Fruit fly (Drosophila melanogaster) whole organism, embryonic: Measurements from ENCODE around the gene DPCoAC.

ENCODE experiments used
- CG10267 ChIP-seq: fragments of 200-800 bp; sonication (Bioruptor generic); optimal IDR thresholded peaks from 2 replicates; lab custom pipeline; 2018; ENCODE audit warnings: missing biosample characterization, mild to moderate bottlenecking, missing genetic modification characterization, moderate library complexity
- CG10321 ChIP-seq: fragments of 200-800 bp; sonication (Bioruptor generic); IDR thresholded peaks from 2 replicates; pipeline ENCODE4 v1.3.6; 2022; ENCODE audit warnings: missing biosample characterization, missing genetic modification characterization
- CG12744 ChIP-seq: fragments of 200-800 bp; sonication (Bioruptor generic); optimal IDR thresholded peaks from 2 replicates; lab custom pipeline; 2016; ENCODE audit warnings: missing biosample characterization, missing genetic modification characterization
- CG13894 ChIP-seq: fragments of 200-800 bp; sonication (Bioruptor generic); optimal IDR thresholded peaks from 3 replicates; lab custom pipeline; 2018; ENCODE audit warnings: missing biosample characterization, mild to moderate bottlenecking, missing genetic modification characterization, moderate library complexity
- CG14050 ChIP-seq: fragments of 200-800 bp; sonication (Bioruptor generic); IDR thresholded peaks from 3 replicates; pipeline ENCODE4 v1.3.6; 2022; ENCODE audit warnings: missing biosample characterization, missing genetic modification characterization
- CG14441 ChIP-seq: fragments of 200-800 bp; sonication (Bioruptor generic); IDR thresholded peaks from 2 replicates; pipeline ENCODE4 v1.3.6; 2022; ENCODE audit warnings: missing biosample characterization, missing genetic modification characterization
- CG15269 ChIP-seq: fragments of 200-800 bp; sonication (Bioruptor generic); optimal IDR thresholded peaks from 2 replicates; lab custom pipeline; 2018; ENCODE audit warnings: missing biosample characterization, mild to moderate bottlenecking, missing genetic modification characterization, moderate library complexity
- CG16779 ChIP-seq: fragments of 200-800 bp; sonication (Bioruptor generic); IDR thresholded peaks from 2 replicates; pipeline ENCODE4 v1.3.6; 2022; ENCODE audit warnings: missing biosample characterization, missing genetic modification characterization
- CG16813 ChIP-seq: fragments of 200-800 bp; sonication (Bioruptor generic); IDR thresholded peaks from 3 replicates; pipeline ENCODE4 v1.3.6; 2022; ENCODE audit warnings: missing biosample characterization, missing genetic modification characterization; ENCODE audit not compliant: partially characterized antibody
- CG17359 ChIP-seq: fragments of 200-800 bp; sonication (Bioruptor generic); optimal IDR thresholded peaks from 3 replicates; lab custom pipeline; 2018; ENCODE audit warnings: missing biosample characterization, mild to moderate bottlenecking, missing genetic modification characterization, moderate library complexity
- CG17385 ChIP-seq: fragments of 200-800 bp; sonication (Bioruptor generic); optimal IDR thresholded peaks from 3 replicates; lab custom pipeline; 2018; ENCODE audit warnings: missing biosample characterization, mild to moderate bottlenecking, missing genetic modification characterization
- CG18262 ChIP-seq: fragments of 200-800 bp; optimal IDR thresholded peaks from 3 replicates; lab custom pipeline; 2019; ENCODE audit warnings: missing biosample characterization, mild to moderate bottlenecking, missing genetic modification characterization, moderate library complexity
- CG2889 ChIP-seq: fragments of 200-800 bp; sonication (Bioruptor generic); IDR thresholded peaks from 3 replicates; pipeline ENCODE4 v1.3.6; 2022; ENCODE audit warnings: missing biosample characterization, missing genetic modification characterization
- CG31224 ChIP-seq: fragments of 200-800 bp; sonication (Bioruptor generic); IDR thresholded peaks from 2 replicates; pipeline ENCODE4 v1.3.6; 2022; ENCODE audit warnings: missing biosample characterization, missing genetic modification characterization
- CG34376 ChIP-seq: fragments of 200-800 bp; sonication (Bioruptor generic); optimal IDR thresholded peaks from 2 replicates; lab custom pipeline; 2018; ENCODE audit warnings: missing biosample characterization, mild to moderate bottlenecking, missing genetic modification characterization
- CG3726 ChIP-seq: fragments of 200-800 bp; sonication (Bioruptor generic); IDR thresholded peaks from 3 replicates; pipeline ENCODE4, ENCODE4 v1.3.6; 2022; ENCODE audit warnings: missing biosample characterization, missing genetic modification characterization
- CG42726 ChIP-seq: fragments of 200-800 bp; sonication (Bioruptor generic); IDR thresholded peaks from 2 replicates; pipeline ENCODE4 v1.3.6; 2022; ENCODE audit warnings: missing biosample characterization, missing genetic modification characterization; ENCODE audit not compliant: partially characterized antibody
- CG4360 ChIP-seq: fragments of 200-800 bp; sonication (Bioruptor generic); IDR thresholded peaks from 2 replicates; pipeline ENCODE4 v1.3.6; 2022; ENCODE audit warnings: missing biosample characterization, missing genetic modification characterization
- CG4854 ChIP-seq: fragments of 200-800 bp; sonication (Bioruptor generic); optimal IDR thresholded peaks from 2 replicates; lab custom pipeline; 2016; ENCODE audit warnings: missing biosample characterization, missing genetic modification characterization, inconsistent platforms
- CG7963 ChIP-seq: fragments of 200-800 bp; sonication (Bioruptor generic); IDR thresholded peaks from 3 replicates; pipeline ENCODE4 v1.3.6; 2022; ENCODE audit warnings: missing biosample characterization, missing genetic modification characterization; ENCODE audit not compliant: partially characterized antibody
- CG8089 ChIP-seq: fragments of 200-800 bp; sonication (Bioruptor generic); optimal IDR thresholded peaks from 3 replicates; lab custom pipeline; 2016; ENCODE audit warnings: missing biosample characterization, missing genetic modification characterization
- CG8388 ChIP-seq: fragments of 200-800 bp; sonication (Bioruptor generic); optimal IDR thresholded peaks from 2 replicates; lab custom pipeline; 2019; ENCODE audit warnings: missing biosample characterization, mild to moderate bottlenecking, missing genetic modification characterization, moderate library complexity
- CG8478 ChIP-seq: fragments of >200 bp; optimal IDR thresholded peaks from 2 replicates; lab custom pipeline; 2018
- CG8924 ChIP-seq: fragments of 200-800 bp; optimal IDR thresholded peaks from 3 replicates; lab custom pipeline; 2019; ENCODE audit warnings: missing biosample characterization, mild to moderate bottlenecking, missing genetic modification characterization, moderate library complexity
- CoRest ChIP-seq: fragments of 200-800 bp; sonication (Bioruptor generic); optimal IDR thresholded peaks from 3 replicates; lab custom pipeline; 2018; ENCODE audit warnings: missing biosample characterization, mild to moderate bottlenecking, missing genetic modification characterization, moderate library complexity
- GATAe ChIP-seq: fragments of 200-800 bp; sonication (Bioruptor generic); conservative IDR thresholded peaks from 2 replicates; pipeline ENCODE4 v1.3.6; 2022; ENCODE audit warnings: missing biosample characterization, missing genetic modification characterization
- Gug ChIP-seq: fragments of 200-800 bp; sonication (Bioruptor generic); IDR thresholded peaks from 4 replicates; pipeline ENCODE4 v1.3.6; 2022; ENCODE audit warnings: missing biosample characterization, missing genetic modification characterization
- HLH54F ChIP-seq: fragments of 200-800 bp; sonication (Bioruptor generic); optimal IDR thresholded peaks from 3 replicates; lab custom pipeline; 2016; ENCODE audit warnings: missing biosample characterization, missing genetic modification characterization
- Hsf ChIP-seq: fragments of 200-800 bp; sonication (Bioruptor generic); optimal IDR thresholded peaks from 3 replicates; lab custom pipeline; 2016; ENCODE audit warnings: missing biosample characterization, missing genetic modification characterization
- Sox100B ChIP-seq: fragments of 200-800 bp; sonication (Bioruptor generic); optimal IDR thresholded peaks from 3 replicates; lab custom pipeline; 2018; ENCODE audit warnings: missing biosample characterization, mild to moderate bottlenecking, missing genetic modification characterization
- ac ChIP-seq: fragments of 200-800 bp; sonication (Bioruptor generic); optimal IDR thresholded peaks from 3 replicates; lab custom pipeline; 2017; ENCODE audit warnings: missing biosample characterization, mild to moderate bottlenecking, missing genetic modification characterization
- al ChIP-seq: fragments of 200-800 bp; sonication (Bioruptor generic); IDR thresholded peaks from 2 replicates; pipeline ENCODE4 v1.3.6; 2022; ENCODE audit warnings: missing biosample characterization, missing genetic modification characterization
- br ChIP-seq: fragments of >200 bp; optimal IDR thresholded peaks from 2 replicates; lab custom pipeline; 2017
- chif ChIP-seq, 2 experiments: fragments of 200-800 bp; sonication (Bioruptor generic); optimal IDR thresholded peaks; 3 replicates each; lab custom pipeline; 2016; ENCODE audit warnings: missing biosample characterization in 2 of 2, missing genetic modification characterization in 2 of 2
- corto ChIP-seq: fragments of 200-800 bp; sonication (Bioruptor generic); optimal IDR thresholded peaks from 2 replicates; lab custom pipeline; 2016; ENCODE audit warnings: missing biosample characterization, mild to moderate bottlenecking, missing genetic modification characterization, moderate library complexity
- danr ChIP-seq: fragments of 200-800 bp; sonication (Bioruptor generic); IDR thresholded peaks from 2 replicates; pipeline ENCODE4 v1.3.6; 2022; ENCODE audit warnings: missing biosample characterization, missing genetic modification characterization
- jumu ChIP-seq: fragments of 200-800 bp; sonication (Bioruptor generic); optimal IDR thresholded peaks from 3 replicates; lab custom pipeline; 2016; ENCODE audit warnings: missing biosample characterization, missing genetic modification characterization
- kah ChIP-seq: fragments of 200-800 bp; sonication (Bioruptor generic); optimal IDR thresholded peaks from 2 replicates; lab custom pipeline; 2018; ENCODE audit warnings: missing biosample characterization, mild to moderate bottlenecking, missing genetic modification characterization
- nerfin-1 ChIP-seq: fragments of 200-800 bp; sonication (Bioruptor generic); optimal IDR thresholded peaks from 3 replicates; lab custom pipeline; 2019; ENCODE audit warnings: missing biosample characterization, mild to moderate bottlenecking, missing genetic modification characterization, moderate library complexity
- p53 ChIP-seq: fragments of 200-800 bp; sonication (Bioruptor generic); optimal IDR thresholded peaks from 2 replicates; lab custom pipeline; 2016; ENCODE audit warnings: missing biosample characterization, missing genetic modification characterization
- phol ChIP-seq: fragments of 200-800 bp; sonication (Bioruptor generic); optimal IDR thresholded peaks from 3 replicates; lab custom pipeline; 2018; ENCODE audit warnings: missing biosample characterization, mild to moderate bottlenecking, missing genetic modification characterization, moderate library complexity
- pros ChIP-seq: fragments of 200-800 bp; sonication (Bioruptor generic); optimal IDR thresholded peaks from 3 replicates; lab custom pipeline; 2019; ENCODE audit warnings: missing biosample characterization, mild to moderate bottlenecking, missing genetic modification characterization, moderate library complexity
- psq ChIP-seq: fragments of 200-800 bp; sonication (Bioruptor generic); optimal IDR thresholded peaks from 2 replicates; lab custom pipeline; 2017; ENCODE audit warnings: missing biosample characterization, missing genetic modification characterization
- seq ChIP-seq: fragments of 200-800 bp; sonication (Bioruptor generic); IDR thresholded peaks from 2 replicates; pipeline ENCODE4 v1.3.6; 2022; ENCODE audit warnings: missing biosample characterization, missing genetic modification characterization
- sisA ChIP-seq: fragments of 200-800 bp; sonication (Bioruptor generic); IDR thresholded peaks from 2 replicates; pipeline ENCODE4 v1.3.6; 2022; ENCODE audit warnings: missing biosample characterization, missing genetic modification characterization
- slp2 ChIP-seq: fragments of 200-800 bp; sonication (Bioruptor generic); optimal IDR thresholded peaks from 2 replicates; lab custom pipeline; 2016; ENCODE audit warnings: missing biosample characterization, missing genetic modification characterization
- sr ChIP-seq: fragments of 200-800 bp; sonication (Bioruptor generic); IDR thresholded peaks from 3 replicates; pipeline ENCODE4 v1.3.6; 2022; ENCODE audit warnings: missing biosample characterization, missing genetic modification characterization
- tna ChIP-seq: fragments of 200-800 bp; sonication (Bioruptor generic); IDR thresholded peaks from 2 replicates; pipeline ENCODE4 v1.3.6; 2022; ENCODE audit warnings: missing biosample characterization, missing genetic modification characterization; ENCODE audit not compliant: partially characterized antibody
- vfl ChIP-seq: fragments of 200-800 bp; sonication (Bioruptor generic); optimal IDR thresholded peaks from 2 replicates; lab custom pipeline; 2016; ENCODE audit warnings: missing biosample characterization, missing genetic modification characterization

DPCoAC gene

DNA sequence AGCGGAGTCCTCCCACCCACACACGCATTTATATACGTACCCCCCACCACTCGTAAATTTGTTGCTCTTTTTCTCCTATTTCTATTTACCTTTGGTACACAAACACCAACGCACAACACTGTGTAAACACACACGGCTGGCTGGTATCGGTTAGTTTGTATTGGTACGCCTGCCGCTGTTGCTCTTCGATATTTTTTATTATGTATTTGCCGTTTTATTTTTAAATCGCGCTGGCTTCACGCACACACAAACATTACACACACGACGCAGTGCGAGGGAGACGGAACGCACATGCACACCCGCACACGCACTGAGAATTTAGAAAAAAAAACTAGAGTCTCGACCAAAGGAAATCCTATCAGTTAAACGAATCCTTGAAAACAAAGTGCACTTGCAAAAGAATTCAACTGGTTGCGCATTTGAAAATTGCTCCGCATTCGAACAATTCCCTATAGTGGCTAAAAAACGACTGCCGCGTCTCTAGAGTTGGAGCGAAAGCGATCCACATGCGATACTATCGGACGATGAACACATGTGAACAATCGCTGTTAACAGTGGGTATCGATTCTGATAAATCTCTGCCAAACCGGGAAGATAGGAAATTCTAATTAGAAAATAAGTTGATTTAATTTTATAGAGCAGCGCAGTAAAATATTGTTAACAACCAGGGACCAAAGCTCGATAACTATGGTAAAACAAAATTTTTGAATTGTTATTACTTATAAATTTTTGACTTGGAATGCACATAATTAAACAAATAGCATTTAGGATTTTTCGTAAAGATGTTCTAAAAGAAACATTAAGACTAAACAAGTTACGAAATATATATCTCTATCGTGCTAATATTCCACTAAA lies 6.6 kb downstream of the DPCoAC start (continued):
- TF ChIP-seq CG17385 (GFP tag; lab: Kevin White, UChicago), result peak; percentile 74
- TF ChIP-seq sisA (GFP tag; lab: Robert Waterston, UW), result no peak
- TF ChIP-seq corto (GFP tag; lab: Kevin White, UChicago), result peak; percentile 56
- TF ChIP-seq CG3726 (GFP tag; lab: Robert Waterston, UW), result no peak; the same call in 2 of the 3 replicates
- no peak for TF ChIP-seq CG31224 (GFP tag; lab: Robert Waterston, UW)
- no peak for TF ChIP-seq CG16779 (GFP tag; lab: Robert Waterston, UW)
- no peak for TF ChIP-seq CG18262 (tag; lab: Kevin White, UChicago)
- no peak for TF ChIP-seq HLH54F (GFP tag; lab: Kevin White, UChicago)
- TF ChIP-seq CG4854, result peak; percentile 55
- peak; percentile 67 for TF ChIP-seq Sox100B
- no peak for TF ChIP-seq danr
- peak; percentile 94 for TF ChIP-seq tna
- TF ChIP-seq CG4360 (GFP tag; lab: Robert Waterston, UW), result no peak; the same call in 1 of the 2 replicates
- no peak for TF ChIP-seq phol
- TF ChIP-seq CG10267 (tag; lab: Kevin White, UChicago), result peak; percentile 3
- peak; percentile 96 for TF ChIP-seq CG7963 (GFP tag; lab: Robert Waterston, UW)
- 0 out of 3 replicates have a peak, but pooled peaks have one; percentile 41 for TF ChIP-seq CG2889 (GFP tag; lab: Robert Waterston, UW)
- TF ChIP-seq pros (GFP tag; lab: Kevin White, UChicago), result peak; percentile 32
- TF ChIP-seq Hsf (GFP tag; lab: Kevin White, UChicago), result no peak
- TF ChIP-seq CG8388 (GFP tag; lab: Kevin White, UChicago), result peak; percentile 7
- peak; percentile 50 for TF ChIP-seq slp2 (GFP tag; lab: Kevin White, UChicago)
- TF ChIP-seq vfl, result peak; percentile 38
- peak; percentile 75 for TF ChIP-seq nerfin-1 (tag; lab: Kevin White, UChicago)
- peak; percentile 8 for TF ChIP-seq CoRest (tag; lab: Kevin White, UChicago)
- TF ChIP-seq psq (GFP tag; lab: Kevin White, UChicago), result no peak
- TF ChIP-seq jumu, result peak; percentile 12
- TF ChIP-seq CG14441 (GFP tag; lab: Robert Waterston, UW), result peak; percentile 25; the same call in 1 of the 2 replicates
- TF ChIP-seq Gug (GFP tag; lab: Robert Waterston, UW), result peak; percentile 23; the same call in 1 of the 4 replicates
- TF ChIP-seq al (GFP tag; lab: Robert Waterston, UW), result no peak
- TF ChIP-seq CG15269 (tag; lab: Kevin White, UChicago), result peak; percentile 52
- TF ChIP-seq CG14050, result peak; percentile 22; the same call in 1 of the 3 replicates
- peak; percentile 89 for TF ChIP-seq sr
- no peak for TF ChIP-seq p53
- no peak for TF ChIP-seq GATAe (GFP tag; lab: Robert Waterston, UW)
- peak; percentile 63 for TF ChIP-seq CG13894 (tag; lab: Kevin White, UChicago)
- no peak for TF ChIP-seq br (lab: Kevin White, UChicago)
- peak; percentile 39 to 58 for TF ChIP-seq chif (GFP tag; optimal IDR thresholded peaks at IDR 0.05; lab: Kevin White, UChicago)
- peak; percentile 65 for TF ChIP-seq CG12744 (GFP tag; lab: Kevin White, UChicago)
- TF ChIP-seq kah, result peak; percentile 77
- peak; percentile 81 for TF ChIP-seq CG8924 (tag; lab: Kevin White, UChicago)
- TF ChIP-seq CG42726 (GFP tag; lab: Robert Waterston, UW), result peak; percentile 97
- TF ChIP-seq CG10321 (GFP tag; lab: Robert Waterston, UW), result no peak; the same call in 1 of the 2 replicates
- peak; percentile 95 for TF ChIP-seq CG16813 (GFP tag; lab: Robert Waterston, UW)
- peak; percentile 24 for TF ChIP-seq CG8089 (GFP tag; lab: Kevin White, UChicago)
- peak; percentile 73 for TF ChIP-seq CG17359 (tag; lab: Kevin White, UChicago)
- peak; percentile 62; the same call in 1 of the 2 replicates for TF ChIP-seq seq (GFP tag; lab: Robert Waterston, UW)
- TF ChIP-seq ac (GFP tag; lab: Kevin White, UChicago), result peak; percentile 92
- TF ChIP-seq CG8478, result no peak
- TF ChIP-seq CG34376 (GFP tag; lab: Kevin White, UChicago), result peak; percentile 85
